Fruit fly (Drosophila melanogaster): ENCODE results near the gene CG16782.

DNA sequence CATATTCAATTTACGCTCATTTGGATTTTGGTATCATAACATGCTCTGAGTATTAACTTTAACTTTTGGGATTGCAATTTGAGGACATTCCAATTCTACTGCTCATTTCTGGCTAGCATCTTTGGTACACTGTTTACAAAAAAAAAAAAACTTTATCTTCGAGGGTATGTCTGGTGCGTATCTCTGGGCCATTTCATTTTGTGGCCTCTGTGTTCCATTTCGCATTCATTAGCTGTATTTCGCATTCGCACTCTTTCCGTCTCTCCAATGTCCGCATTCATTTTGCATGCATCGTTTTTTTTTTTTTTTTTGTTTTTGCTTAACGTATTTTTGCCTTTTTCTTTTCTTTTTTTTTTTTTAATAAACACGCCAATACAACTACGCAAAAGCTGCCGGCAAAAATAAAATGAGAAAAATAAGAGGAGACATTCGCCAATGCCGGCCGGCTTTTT lies 26.4 kb downstream of the CG16782 start:
- no peak for TF ChIP-seq Dll (optimal IDR thresholded peaks at IDR 0.05)
- TF ChIP-seq usp (GFP tag; optimal IDR thresholded peaks at IDR 0.05) = no peak
- TF ChIP-seq psq (optimal IDR thresholded peaks at IDR 0.05) = no peak
- TF ChIP-seq pan (optimal IDR thresholded peaks at IDR 0.05) = peak; percentile 96
- TF ChIP-seq EcR (GFP tag; optimal IDR thresholded peaks at IDR 0.05) = no peak
